Worm (Caenorhabditis elegans) whole organism, late embryonic: ENCODE results near the gene evl-14.
A peak's percentile ranks its signal among the peaks of the same experiment; 100 is the strongest.

Experiments used
- C08G9.2 ChIP-seq: sonication (generic microtip); optimal IDR thresholded peaks from 2 replicates; lab custom pipeline; 2016; ENCODE audit warnings: mild to moderate bottlenecking, missing genetic modification characterization, moderate library complexity, missing compliant biosample characterization
- K02D7.2 ChIP-seq: sonication (generic microtip); optimal IDR thresholded peaks from 2 replicates; lab custom pipeline; 2017; ENCODE audit warnings: mild to moderate bottlenecking, missing genetic modification characterization, missing compliant biosample characterization
- T23F11.4 ChIP-seq: fragments of 200-800 bp; sonication (Bioruptor generic); optimal IDR thresholded peaks from 2 replicates; lab custom pipeline; 2018; ENCODE audit warnings: mild to moderate bottlenecking, missing genetic modification characterization, missing compliant biosample characterization
- Y22D7AL.16 ChIP-seq: sonication (generic microtip); optimal IDR thresholded peaks from 2 replicates; lab custom pipeline; 2016; ENCODE audit warnings: missing genetic modification characterization, missing compliant biosample characterization
- ahr-1 ChIP-seq: sonication (generic microtip); optimal IDR thresholded peaks from 2 replicates; lab custom pipeline; 2016; ENCODE audit warnings: missing genetic modification characterization, missing compliant biosample characterization
- ama-1 ChIP-seq: fragments of 150-350 bp; optimal IDR thresholded peaks from 2 replicates; lab custom pipeline; 2014
- ceh-19 ChIP-seq: fragments of 200-800 bp; sonication (Bioruptor generic); optimal IDR thresholded peaks from 2 replicates; lab custom pipeline; 2018; ENCODE audit warnings: mild to moderate bottlenecking, missing genetic modification characterization, missing compliant biosample characterization
- ceh-2 ChIP-seq: sonication (generic microtip); optimal IDR thresholded peaks from 2 replicates; lab custom pipeline; 2016; ENCODE audit warnings: missing genotype, missing genetic modification characterization, missing compliant biosample characterization
- ceh-24 ChIP-seq: sonication (generic microtip); optimal IDR thresholded peaks from 2 replicates; lab custom pipeline; 2016; ENCODE audit warnings: mild to moderate bottlenecking, missing genetic modification characterization, missing compliant biosample characterization
- ceh-30 ChIP-seq: fragments of 150-350 bp; optimal IDR thresholded peaks from 2 replicates; lab custom pipeline; 2014; ENCODE audit warnings: missing biosample characterization, missing genetic modification characterization
- ceh-31 ChIP-seq: sonication (generic microtip); optimal IDR thresholded peaks from 2 replicates; lab custom pipeline; 2016; ENCODE audit warnings: missing genetic modification characterization, missing compliant biosample characterization
- ceh-34 ChIP-seq: sonication (generic microtip); optimal IDR thresholded peaks from 2 replicates; lab custom pipeline; 2016; ENCODE audit warnings: mild to moderate bottlenecking, missing genetic modification characterization, missing compliant biosample characterization
- ceh-6 ChIP-seq: fragments of 200-800 bp; sonication (Bioruptor generic); optimal IDR thresholded peaks from 2 replicates; lab custom pipeline; 2018; ENCODE audit warnings: mild to moderate bottlenecking, missing genetic modification characterization, missing compliant biosample characterization
- ceh-9 ChIP-seq: sonication (generic microtip); optimal IDR thresholded peaks from 2 replicates; lab custom pipeline; 2016; ENCODE audit warnings: mild to moderate bottlenecking, missing genetic modification characterization, inconsistent platforms, missing compliant biosample characterization
- dve-1 ChIP-seq: sonication (generic microtip); optimal IDR thresholded peaks from 2 replicates; lab custom pipeline; 2017; ENCODE audit warnings: antibody characterized with exemption, mild to moderate bottlenecking, missing genetic modification characterization, missing compliant biosample characterization
- elt-4 ChIP-seq: sonication (generic microtip); optimal IDR thresholded peaks from 2 replicates; lab custom pipeline; 2016; ENCODE audit warnings: missing genetic modification characterization, missing compliant biosample characterization
- ets-4 ChIP-seq: sonication (generic microtip); optimal IDR thresholded peaks from 2 replicates; lab custom pipeline; 2016; ENCODE audit warnings: missing genetic modification characterization, missing compliant biosample characterization
- eyg-1 ChIP-seq: sonication (generic microtip); optimal IDR thresholded peaks from 2 replicates; lab custom pipeline; 2016; ENCODE audit warnings: missing genotype, missing genetic modification characterization, missing compliant biosample characterization
- fkh-6 ChIP-seq: sonication (generic microtip); optimal IDR thresholded peaks from 2 replicates; lab custom pipeline; 2016; ENCODE audit warnings: missing genetic modification characterization, missing compliant biosample characterization
- hlh-13 ChIP-seq: fragments of 200-800 bp; sonication (Bioruptor generic); optimal IDR thresholded peaks from 2 replicates; lab custom pipeline; 2018; ENCODE audit warnings: mild to moderate bottlenecking, missing genetic modification characterization, missing compliant biosample characterization
- hlh-30 ChIP-seq: sonication (generic microtip); optimal IDR thresholded peaks from 2 replicates; lab custom pipeline; 2017; ENCODE audit warnings: antibody characterized with exemption, missing genetic modification characterization, missing compliant biosample characterization; ENCODE audit not compliant: insufficient read depth
- lin-11 ChIP-seq: fragments of 200-800 bp; sonication (Bioruptor generic); optimal IDR thresholded peaks from 2 replicates; lab custom pipeline; 2018; ENCODE audit warnings: mild to moderate bottlenecking, missing genetic modification characterization, missing compliant biosample characterization
- nfya-1 ChIP-seq: sonication (generic microtip); optimal IDR thresholded peaks from 2 replicates; lab custom pipeline; 2017; ENCODE audit warnings: missing genetic modification characterization, mild to moderate bottlenecking, missing compliant biosample characterization, antibody characterized with exemption, moderate library complexity
- nhr-11 ChIP-seq: fragments of 150-350 bp; optimal IDR thresholded peaks from 2 replicates; lab custom pipeline; 2014; ENCODE audit warnings: missing biosample characterization, missing genetic modification characterization
- odd-2 ChIP-seq: sonication (generic microtip); optimal IDR thresholded peaks from 2 replicates; lab custom pipeline; 2017; ENCODE audit warnings: antibody characterized with exemption, mild to moderate bottlenecking, missing genetic modification characterization, missing compliant biosample characterization
- pag-3 ChIP-seq: sonication (generic microtip); optimal IDR thresholded peaks from 2 replicates; lab custom pipeline; 2016; ENCODE audit warnings: missing compliant biosample characterization, missing genetic modification characterization, borderline replicate concordance
- pat-9 ChIP-seq: fragments of 200-800 bp; sonication (Bioruptor generic); optimal IDR thresholded peaks from 2 replicates; lab custom pipeline; 2018; ENCODE audit warnings: mild to moderate bottlenecking, missing genetic modification characterization, moderate library complexity, missing compliant biosample characterization
- pax-1 ChIP-seq: fragments of 150-350 bp; optimal IDR thresholded peaks from 2 replicates; lab custom pipeline; 2014; ENCODE audit warnings: missing biosample characterization, missing genetic modification characterization
- pqm-1 ChIP-seq: sonication (generic microtip); optimal IDR thresholded peaks from 2 replicates; lab custom pipeline; 2016; ENCODE audit warnings: missing genetic modification characterization, missing compliant biosample characterization
- pros-1 ChIP-seq: fragments of 150-350 bp; optimal IDR thresholded peaks from 2 replicates; lab custom pipeline; 2014; ENCODE audit warnings: missing biosample characterization, missing genetic modification reagents, missing genetic modification characterization
- ref-2 ChIP-seq: sonication (generic microtip); optimal IDR thresholded peaks from 2 replicates; lab custom pipeline; 2016; ENCODE audit warnings: missing genetic modification characterization, missing compliant biosample characterization
- sox-2 ChIP-seq: fragments of 200-800 bp; sonication (Bioruptor generic); IDR thresholded peaks from 2 replicates; pipeline ENCODE4 v1.3.6; 2022; ENCODE audit warnings: missing genetic modification reagents, missing genetic modification characterization, missing compliant biosample characterization
- sox-4 ChIP-seq: sonication (generic microtip); optimal IDR thresholded peaks from 2 replicates; lab custom pipeline; 2017; ENCODE audit warnings: mild to moderate bottlenecking, missing genetic modification characterization, inconsistent platforms, missing compliant biosample characterization
- syd-9 ChIP-seq: sonication (generic microtip); optimal IDR thresholded peaks from 2 replicates; lab custom pipeline; 2016; ENCODE audit warnings: mild to moderate bottlenecking, missing genetic modification characterization, moderate library complexity, missing compliant biosample characterization
- tbx-2 ChIP-seq: sonication (generic microtip); optimal IDR thresholded peaks from 2 replicates; lab custom pipeline; 2016; ENCODE audit warnings: missing genetic modification characterization, missing compliant biosample characterization
- tbx-7 ChIP-seq: sonication (generic microtip); optimal IDR thresholded peaks from 2 replicates; lab custom pipeline; 2016; ENCODE audit warnings: missing genotype, missing genetic modification characterization, missing compliant biosample characterization
- ttx-3 ChIP-seq: sonication (generic microtip); optimal IDR thresholded peaks from 2 replicates; lab custom pipeline; 2016; ENCODE audit warnings: missing genetic modification reagents, missing genetic modification characterization, missing compliant biosample characterization
- unc-55 ChIP-seq: sonication (generic microtip); optimal IDR thresholded peaks from 2 replicates; lab custom pipeline; 2017; ENCODE audit warnings: missing biosample characterization, missing genetic modification reagents, missing genetic modification characterization
- zip-5 ChIP-seq: sonication (generic microtip); optimal IDR thresholded peaks from 2 replicates; lab custom pipeline; 2016; ENCODE audit warnings: missing genetic modification characterization, missing compliant biosample characterization

The evl-14 gene

ce11 chrIII:4280215-4281173 is 32.4 kb downstream of the evl-14 start, which contains the start of gene sup-26 (continued):
- TF ChIP-seq unc-55 (GFP tag; lab: Kevin White, UChicago): peak; percentile 16
- TF ChIP-seq Y22D7AL.16 (tag; lab: Kevin White, UChicago): no peak
- TF ChIP-seq pat-9 (tag; lab: Kevin White, UChicago): no peak
- peak; percentile 41 for TF ChIP-seq ceh-31
- no peak for TF ChIP-seq pax-1 (tag; lab: Kevin White, UChicago)
- TF ChIP-seq eyg-1 (tag; lab: Kevin White, UChicago): peak; percentile 52
- peak; percentile 19 for TF ChIP-seq nfya-1 (tag; lab: Kevin White, UChicago)
- peak; percentile 65 for TF ChIP-seq tbx-2 (tag; lab: Kevin White, UChicago)
- no peak for TF ChIP-seq ttx-3 (tag; lab: Kevin White, UChicago)
- TF ChIP-seq K02D7.2 (tag; lab: Kevin White, UChicago): no peak
- TF ChIP-seq hlh-30 (tag; lab: Kevin White, UChicago): peak; percentile 84
- no peak for TF ChIP-seq ahr-1 (tag; lab: Kevin White, UChicago)
- TF ChIP-seq lin-11: no peak
- peak; percentile 57 for TF ChIP-seq fkh-6 (tag; lab: Kevin White, UChicago)
- peak; percentile 85 for TF ChIP-seq elt-4 (tag; lab: Kevin White, UChicago)
- TF ChIP-seq ceh-6: peak; percentile 19
- TF ChIP-seq sox-4 (tag; lab: Kevin White, UChicago): peak; percentile 45
- TF ChIP-seq ceh-30 (tag; lab: Kevin White, UChicago): no peak
- TF ChIP-seq ama-1 (lab: Kevin White, UChicago): no peak
- TF ChIP-seq pag-3 (tag; lab: Kevin White, UChicago): no peak
- TF ChIP-seq zip-5: no peak
- TF ChIP-seq syd-9: peak; percentile 6
- TF ChIP-seq sox-2: no peak
- no peak for TF ChIP-seq pros-1 (tag; lab: Kevin White, UChicago)
- no peak for TF ChIP-seq tbx-7 (tag; lab: Kevin White, UChicago)
- TF ChIP-seq ceh-24 (tag; lab: Kevin White, UChicago): no peak
- TF ChIP-seq odd-2 (tag; lab: Kevin White, UChicago): no peak
- TF ChIP-seq ceh-2 (tag; lab: Kevin White, UChicago): peak; percentile 28
- TF ChIP-seq ref-2 (tag; lab: Kevin White, UChicago): peak; percentile 65
- TF ChIP-seq ceh-19 (GFP tag; lab: Kevin White, UChicago): no peak
- TF ChIP-seq C08G9.2 (tag; lab: Kevin White, UChicago): no peak
- peak; percentile 73 for TF ChIP-seq ceh-34 (tag; lab: Kevin White, UChicago)
- TF ChIP-seq nhr-11 (tag; lab: Kevin White, UChicago): no peak
- TF ChIP-seq dve-1 (tag; lab: Kevin White, UChicago): no peak
- TF ChIP-seq pqm-1 (tag; lab: Kevin White, UChicago): peak; percentile 7

- no peak for TF ChIP-seq pat-9 (tag; lab: Kevin White, UChicago)
- no peak for TF ChIP-seq sox-4 (tag; lab: Kevin White, UChicago)
- no peak for TF ChIP-seq ets-4 (tag; lab: Kevin White, UChicago)
- no peak for TF ChIP-seq ceh-9
- no peak for TF ChIP-seq hlh-13 (GFP tag; lab: Kevin White, UChicago)
- TF ChIP-seq tbx-2 (tag; lab: Kevin White, UChicago): no peak
- no peak for TF ChIP-seq pqm-1 (tag; lab: Kevin White, UChicago)
- TF ChIP-seq ceh-19 (GFP tag; lab: Kevin White, UChicago): no peak
- TF ChIP-seq T23F11.4 (GFP tag; lab: Kevin White, UChicago): no peak
- no peak for TF ChIP-seq pros-1 (tag; lab: Kevin White, UChicago)
- no peak for TF ChIP-seq ttx-3 (tag; lab: Kevin White, UChicago)
- no peak for TF ChIP-seq nfya-1 (tag; lab: Kevin White, UChicago)
- TF ChIP-seq, all 69 proteins: peak for 0
Measured at ce11 chrIII:4278203-4278602, 34.7 kb downstream of the evl-14 start.
